Worm (Caenorhabditis elegans): ENCODE data around the gene mrpl-44.
A peak's percentile ranks its signal among the peaks of the same experiment; 100 is the strongest.

The mrpl-44 gene

ce11 chrIII:9058959-9059534 lies 30.1 kb downstream of the mrpl-44 start, which contains the start of gene gst-1 (continued):
- TF ChIP-seq Y53G8AR.9 (GFP tag; conservative IDR thresholded peaks at IDR 0.05) (no peak), nhr-179 (tag; optimal IDR thresholded peaks at IDR 0.05) (no peak), ztf-18 (tag; optimal IDR thresholded peaks at IDR 0.05) (peak; percentile 31), ceh-100 (GFP tag; IDR thresholded peaks at IDR 0.05) (no peak), mxl-1 (tag; optimal IDR thresholded peaks at IDR 0.05) (no peak), nfya-2 (GFP tag; IDR thresholded peaks at IDR 0.05) (no peak), F33H1.4 (GFP tag; IDR thresholded peaks at IDR 0.05) (no peak), bed-1 (GFP tag; IDR thresholded peaks at IDR 0.05) (no peak), K11D2.4 (GFP tag; IDR thresholded peaks at IDR 0.05) (no peak), nfyb-1 (GFP tag; IDR thresholded peaks at IDR 0.05) (no peak), F37B4.10 (GFP tag; IDR thresholded peaks at IDR 0.05) (no peak), nhr-27 (tag; optimal IDR thresholded peaks at IDR 0.05) (no peak), bed-2 (GFP tag; IDR thresholded peaks at IDR 0.05) (no peak), ccch-3 (GFP tag; optimal IDR thresholded peaks at IDR 0.05) (no peak), dpff-1 (tag; optimal IDR thresholded peaks at IDR 0.05) (no peak), F23B12.7 (tag; optimal IDR thresholded peaks at IDR 0.05; ENCODE audit: insufficient read depth) (no peak), repo-1 (tag; optimal IDR thresholded peaks at IDR 0.05) (no peak), rec-8 (tag; optimal IDR thresholded peaks at IDR 0.05) (no peak), ceh-79 (tag; optimal IDR thresholded peaks at IDR 0.05) (no peak), ztf-22 (GFP tag; optimal IDR thresholded peaks at IDR 0.05) (peak; percentile 35), gei-17 (GFP tag; optimal IDR thresholded peaks at IDR 0.05) (no peak), ztf-26 (tag; optimal IDR thresholded peaks at IDR 0.05) (no peak), mes-4 (tag; optimal IDR thresholded peaks at IDR 0.05) (no peak), B0035.1 (tag; optimal IDR thresholded peaks at IDR 0.05) (no peak), hsf-1 (GFP tag; IDR thresholded peaks at IDR 0.05) (peak; percentile 92), dpl-1 (GFP tag; optimal IDR thresholded peaks at IDR 0.05) (no peak), attf-3 (GFP tag; conservative IDR thresholded peaks at IDR 0.05) (no peak), nhr-120 (GFP tag; IDR thresholded peaks at IDR 0.05) (no peak), Y53F4B.3 (GFP tag; IDR thresholded peaks at IDR 0.05) (no peak), zfh-2 (GFP tag; conservative IDR thresholded peaks at IDR 0.05) (no peak), ceh-58 (GFP tag; IDR thresholded peaks at IDR 0.05) (no peak), mel-28 (tag; optimal IDR thresholded peaks at IDR 0.05; ENCODE audit: borderline replicate concordance) (no peak), lin-40 (tag; optimal IDR thresholded peaks at IDR 0.05) (peak; percentile 19), ztf-25 (GFP tag; IDR thresholded peaks at IDR 0.05) (no peak), unc-130 (GFP tag; optimal IDR thresholded peaks at IDR 0.05) (no peak), lsy-27 (tag; optimal IDR thresholded peaks at IDR 0.05; ENCODE audit: borderline replicate concordance, insufficient read depth) (no peak), zim-3 (tag; optimal IDR thresholded peaks at IDR 0.05) (no peak), C17E4.6 (GFP tag; IDR thresholded peaks at IDR 0.05) (0 out of 2 replicates have a peak, but pooled peaks have one; percentile 29), ets-4 (GFP tag; optimal IDR thresholded peaks at IDR 0.05) (no peak), aptf-2 (GFP tag; conservative IDR thresholded peaks at IDR 0.05) (no peak), F57A8.1 (GFP tag; optimal IDR thresholded peaks at IDR 0.05) (no peak), ceh-40 (GFP tag; IDR thresholded peaks at IDR 0.05) (no peak), lin-35 (GFP tag; optimal IDR thresholded peaks at IDR 0.05) (no peak), nhr-90 (tag; optimal IDR thresholded peaks at IDR 0.05) (no peak), C06A6.2 (GFP tag; conservative IDR thresholded peaks at IDR 0.05) (no peak), him-1 (tag; optimal IDR thresholded peaks at IDR 0.05) (no peak), efl-1 (GFP tag; optimal IDR thresholded peaks at IDR 0.05) (peak; percentile 10), lir-1 (GFP tag; conservative IDR thresholded peaks at IDR 0.05) (no peak), pbrm-1 (GFP tag; IDR thresholded peaks at IDR 0.05) (no peak)

Measured in whole organism, young adult.